Fruit fly (Drosophila melanogaster): ENCODE measurements around the gene CG13063.

CG13063 gene

DNA sequence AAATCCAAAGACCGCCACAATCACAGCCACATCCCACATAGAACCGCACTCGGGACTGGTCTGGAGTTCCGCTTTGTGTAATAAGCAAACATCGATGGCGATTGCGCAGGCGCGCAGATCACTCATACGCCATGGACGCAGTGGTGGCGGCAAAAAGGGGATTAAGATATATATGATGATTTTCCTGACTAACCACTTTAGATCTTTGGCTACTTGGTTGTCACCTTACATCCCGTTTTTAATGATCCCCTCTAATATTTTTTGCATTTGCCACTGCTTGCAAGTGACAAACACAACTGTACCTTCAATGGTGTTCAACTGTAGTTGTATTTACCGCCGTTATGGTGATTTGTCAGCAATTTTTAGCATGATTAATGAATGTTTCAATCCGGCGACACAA, 3.6 kb downstream of the CG13063 start:
- TF ChIP-seq CG8478 (optimal IDR thresholded peaks at IDR 0.05) = no peak
- no peak for TF ChIP-seq CTCF (optimal IDR thresholded peaks at IDR 0.05)

DNA sequence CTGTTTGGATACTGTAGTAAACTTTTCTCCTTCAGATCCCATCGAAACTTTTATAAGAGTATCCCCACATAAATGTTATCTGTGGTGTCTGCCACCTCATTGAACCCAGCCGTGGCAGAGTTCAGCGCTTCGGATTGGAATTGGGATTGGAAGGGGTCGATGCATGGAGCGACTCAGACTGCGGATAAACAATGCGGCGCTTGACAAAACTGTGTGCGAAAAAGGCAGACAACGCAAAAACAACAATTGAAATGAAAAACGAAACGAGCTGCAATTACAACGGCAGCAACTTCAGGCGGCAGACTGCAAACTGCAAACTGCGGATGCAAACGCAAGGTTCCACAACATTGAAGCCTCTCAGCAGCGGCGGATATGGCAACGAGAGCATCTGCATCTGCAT, 7.6 kb downstream of the CG13063 start, which contains the start of gene CG13062:
TSS of gene CG13062 (plus strand) at position 301 of the 400 bp plus-strand sequence.
- TF ChIP-seq CTCF (optimal IDR thresholded peaks at IDR 0.05) (no peak), CG8478 (optimal IDR thresholded peaks at IDR 0.05) (no peak)

DNA sequence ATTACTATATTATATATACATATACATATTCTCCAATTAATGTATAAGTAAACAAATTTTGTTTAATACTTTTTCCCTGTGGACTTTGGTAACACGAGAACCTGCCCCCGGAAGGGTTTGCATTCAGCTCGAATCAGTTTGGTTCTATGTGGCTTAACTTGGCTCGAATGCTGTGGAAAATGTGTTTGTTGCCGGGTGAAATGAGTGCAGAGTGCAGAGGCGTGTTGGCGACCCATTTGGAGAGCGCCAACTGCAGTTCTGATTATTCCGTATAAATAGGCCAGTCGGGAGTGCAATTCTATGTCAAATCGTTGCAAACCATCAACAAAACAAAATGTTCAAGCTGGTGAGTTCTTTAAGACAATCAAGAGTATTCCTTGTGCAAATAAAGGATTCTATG, 11.3 kb downstream of the CG13063 start, which contains the start of gene Nplp3:
TSS of gene Nplp3 (plus strand) at position 301 of the 400 bp plus-strand sequence.
- TF ChIP-seq CTCF (optimal IDR thresholded peaks at IDR 0.05) (no peak), CG8478 (optimal IDR thresholded peaks at IDR 0.05) (no peak)

DNA sequence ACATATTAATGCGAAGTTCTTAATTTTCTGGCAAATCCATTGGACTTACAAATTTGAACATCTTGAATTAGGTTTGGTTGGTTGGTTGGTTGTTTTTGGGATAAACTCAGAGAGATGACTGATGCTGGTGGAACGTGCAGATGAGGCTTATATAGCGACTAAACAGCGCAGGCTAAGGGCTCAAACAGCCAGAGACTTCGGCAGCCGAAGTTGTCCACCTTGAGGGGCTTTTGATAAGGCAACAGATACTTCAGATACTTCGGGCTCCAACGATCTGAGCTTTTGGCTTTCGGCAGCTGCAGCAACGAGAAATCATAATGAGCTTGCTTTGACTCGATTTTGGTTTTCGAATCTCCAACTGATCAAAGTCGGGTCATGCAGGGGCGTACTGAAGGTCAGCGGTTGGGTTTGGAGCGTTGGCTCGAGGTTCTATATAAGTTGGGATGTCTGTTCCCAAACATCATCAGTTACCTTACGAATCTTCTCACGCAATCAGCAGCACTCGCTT, 13.1 kb downstream of the CG13063 start, which contains the start of the genes CG13041 and CG13060:
TSS of gene CG13041 (minus strand) at position 128 of the 508 bp plus-strand sequence.
TSS of gene CG13060 (plus strand) at position 458 of the 508 bp plus-strand sequence.
- TF ChIP-seq CTCF (optimal IDR thresholded peaks at IDR 0.05) = no peak

DNA sequence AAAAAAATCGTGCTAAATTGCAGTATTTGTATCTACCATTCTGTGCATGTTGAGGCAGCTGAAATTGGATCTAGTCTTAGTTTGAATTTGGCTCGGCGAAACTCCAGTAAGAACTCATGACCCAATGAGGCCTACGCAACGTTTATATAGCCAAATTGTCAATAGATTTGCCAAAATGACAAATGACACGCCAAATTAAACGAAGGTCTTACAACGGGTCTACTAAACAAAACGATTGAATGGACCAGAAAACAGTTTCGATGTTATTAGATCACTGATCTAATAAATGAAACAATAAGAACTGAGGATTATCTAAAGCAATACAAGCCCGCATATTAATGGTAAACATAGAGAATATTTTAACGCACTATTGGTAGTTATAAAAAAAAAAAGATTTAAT, 14.8 kb downstream of the CG13063 start, which contains the start of gene CG42718:
TSS of gene CG42718 (minus strand) at position 101 of the 400 bp plus-strand sequence.
- TF ChIP-seq CTCF (optimal IDR thresholded peaks at IDR 0.05) = no peak
- TF ChIP-seq CG8478 (optimal IDR thresholded peaks at IDR 0.05) = no peak

DNA sequence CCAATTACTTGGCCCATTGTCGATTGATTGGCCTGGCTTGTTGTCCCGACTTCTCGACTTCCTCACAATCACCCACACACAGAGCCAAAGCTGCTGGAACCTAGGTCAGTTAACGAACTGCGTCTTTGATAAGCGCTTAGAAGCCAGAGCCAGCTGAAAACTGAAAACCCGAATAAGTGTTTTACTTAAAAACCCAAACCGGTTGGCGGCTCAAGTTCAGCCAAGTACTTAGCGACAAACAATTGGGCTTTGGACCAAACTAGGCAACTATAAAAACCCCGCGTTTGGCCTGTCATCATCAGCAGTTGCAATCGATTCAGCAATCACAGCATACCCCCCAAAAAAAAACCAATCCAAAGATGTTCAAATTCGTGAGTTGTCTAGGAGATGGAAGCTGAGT, 17.0 kb downstream of the CG13063 start, which contains the start of gene CG13059:
TSS of gene CG13059 (plus strand) at position 301 of the 400 bp plus-strand sequence.
- TF ChIP-seq CTCF (optimal IDR thresholded peaks at IDR 0.05) = no peak
- no peak for TF ChIP-seq CG8478 (optimal IDR thresholded peaks at IDR 0.05)

DNA sequence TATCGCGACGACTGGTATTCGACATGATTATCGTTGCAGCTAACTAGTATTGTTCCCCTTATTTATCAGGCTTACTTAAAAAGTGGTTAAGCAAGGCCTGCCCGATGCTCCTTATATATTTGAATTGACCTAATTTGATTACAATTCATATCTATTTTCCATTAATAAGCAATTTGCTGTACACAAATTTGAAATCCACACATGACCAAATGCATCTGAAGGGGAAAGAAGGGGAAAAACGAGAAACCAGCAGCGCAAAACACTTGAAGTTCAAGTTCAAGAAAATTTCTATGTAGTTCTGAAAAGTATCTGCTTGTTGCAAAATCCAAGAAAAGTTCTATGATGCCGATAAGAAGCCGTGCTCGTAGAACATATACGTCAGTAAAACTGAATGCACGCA, 20.3 kb downstream of the CG13063 start, which contains the start of the genes CG13040 and CG13039:
TSS of gene CG13040 (minus strand) at position 101 of the 400 bp plus-strand sequence.
TSS of gene CG13039 (minus strand) at position 106 of the 400 bp plus-strand sequence.
- no peak for TF ChIP-seq CG8478 (optimal IDR thresholded peaks at IDR 0.05)
- no peak for TF ChIP-seq CTCF (optimal IDR thresholded peaks at IDR 0.05)

DNA sequence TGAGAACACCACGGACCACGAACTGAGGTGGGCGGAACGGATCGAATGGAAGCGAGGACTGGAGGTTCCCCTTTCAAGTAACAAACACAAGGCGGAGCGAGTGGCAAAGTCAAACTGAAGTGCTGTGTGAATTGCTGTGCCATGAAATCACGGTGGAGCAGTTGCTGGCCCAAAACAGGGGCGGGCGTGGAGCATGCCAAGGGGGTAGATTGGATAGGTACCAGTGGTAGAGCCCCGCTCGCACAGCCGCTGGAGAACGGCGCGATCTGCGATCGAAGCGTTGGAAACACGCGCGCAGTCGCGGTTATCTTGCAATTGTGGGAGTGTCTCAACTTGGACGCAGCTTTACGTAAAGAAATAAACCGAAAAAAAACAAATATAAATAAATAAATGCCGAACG, 21.4 kb downstream of the CG13063 start, which contains the start of gene CG13038:
TSS of gene CG13038 (minus strand) at position 118 of the 400 bp plus-strand sequence.
- TF ChIP-seq CTCF (optimal IDR thresholded peaks at IDR 0.05) (no peak), CG8478 (optimal IDR thresholded peaks at IDR 0.05) (no peak)

DNA sequence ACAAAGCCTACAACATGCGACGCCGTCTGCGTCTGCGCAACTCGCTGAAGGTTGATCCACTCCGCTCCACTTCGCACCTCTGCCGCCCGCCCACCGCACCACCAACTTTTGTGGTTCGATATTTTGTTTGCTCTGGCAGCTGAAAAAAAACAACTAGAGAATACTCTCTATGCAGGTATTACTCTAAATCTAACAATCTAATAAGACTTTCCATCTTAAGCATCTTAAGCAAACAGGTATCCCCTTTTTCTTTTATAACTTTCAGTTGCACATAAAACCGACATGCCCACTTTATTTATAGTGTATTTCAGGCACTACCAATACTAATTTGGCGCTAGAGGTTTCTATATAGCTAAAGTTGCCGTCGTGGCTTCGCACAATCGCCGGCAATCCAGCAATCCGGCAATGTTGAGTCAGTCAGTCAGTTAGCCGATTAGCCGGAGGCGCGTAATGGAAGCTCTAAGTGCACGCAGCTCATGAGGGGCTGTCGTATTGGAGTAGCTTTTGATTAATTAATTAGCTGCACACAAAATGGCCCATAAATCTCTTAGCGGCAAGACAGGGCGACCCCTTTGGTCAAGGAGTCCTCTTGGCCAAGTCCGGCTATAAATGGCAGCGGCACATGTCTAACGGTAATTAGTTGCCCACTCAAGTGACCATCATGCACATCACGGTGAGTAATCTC, 21.9 kb downstream of the CG13063 start, which contains the start of gene CG13058:
TSS of gene CG13058 (plus strand) at position 635 of the 685 bp plus-strand sequence.
- TF ChIP-seq CTCF (optimal IDR thresholded peaks at IDR 0.05) (no peak), CG8478 (optimal IDR thresholded peaks at IDR 0.05) (no peak)

DNA sequence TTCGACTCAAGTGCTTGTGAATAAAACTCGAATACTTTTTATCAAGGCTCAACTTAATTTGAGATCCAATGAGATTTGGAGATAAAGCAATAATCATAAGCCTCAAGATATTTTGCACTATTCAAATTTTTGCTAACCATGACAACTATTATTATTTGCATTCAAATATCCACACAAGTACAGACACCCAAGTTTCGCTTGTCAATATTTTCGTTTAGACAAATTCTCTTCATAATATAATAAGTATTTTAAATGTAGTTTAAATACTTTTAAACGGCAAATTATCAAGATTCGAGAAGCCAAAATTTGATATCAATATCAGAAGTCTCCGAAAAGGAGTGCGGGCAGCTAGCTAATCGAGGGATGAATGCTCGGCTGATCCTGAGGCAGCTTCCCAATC, 23.1 kb downstream of the CG13063 start, which contains the start of gene CG33061:
TSS of gene CG33061 (plus strand) at position 301 of the 400 bp plus-strand sequence.
- TF ChIP-seq CG8478 (optimal IDR thresholded peaks at IDR 0.05) = no peak
- no peak for TF ChIP-seq CTCF (optimal IDR thresholded peaks at IDR 0.05)

DNA sequence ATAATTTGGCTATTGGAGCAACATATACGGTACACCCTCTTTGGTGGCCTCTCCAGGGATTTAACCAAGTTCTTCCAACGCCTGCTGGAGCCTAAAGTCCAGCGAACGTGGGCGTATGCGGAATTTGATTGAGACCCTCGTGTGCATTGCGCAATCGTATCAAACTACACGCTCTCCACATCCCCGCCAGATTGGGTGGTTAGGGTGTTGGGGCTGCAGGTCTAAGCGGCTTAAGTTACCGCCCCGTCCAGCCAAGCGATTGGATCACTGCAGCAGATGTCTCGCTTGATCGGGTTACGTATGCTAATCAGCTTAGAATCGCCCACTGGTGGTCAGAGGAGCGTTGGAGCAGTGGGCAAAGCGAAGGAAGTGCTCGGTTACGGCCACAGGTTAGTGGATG, 24.3 kb downstream of the CG13063 start, which contains the start of gene CG33060:
TSS of gene CG33060 (plus strand) at position 301 of the 400 bp plus-strand sequence.
- TF ChIP-seq CG8478 (optimal IDR thresholded peaks at IDR 0.05) = no peak
- no peak for TF ChIP-seq CTCF (optimal IDR thresholded peaks at IDR 0.05)

DNA sequence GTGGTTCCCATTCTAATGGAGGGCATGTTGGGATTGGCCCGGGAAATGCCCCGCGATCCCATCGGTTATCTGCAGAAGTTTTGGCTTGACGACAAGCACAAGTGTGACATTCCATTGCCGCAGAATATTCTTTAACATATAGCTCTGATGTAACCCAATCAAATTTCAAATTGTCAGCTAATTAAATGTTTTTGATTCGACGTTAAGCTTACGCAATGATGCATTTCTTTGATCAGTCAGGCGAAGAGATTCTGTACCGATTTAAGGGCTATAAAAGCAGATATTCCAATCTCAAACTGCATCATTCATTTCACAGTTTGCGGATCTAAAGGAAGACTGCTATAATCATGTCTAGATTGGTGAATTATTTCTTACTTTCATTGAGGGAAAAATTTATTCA, 25.2 kb downstream of the CG13063 start, which contains the start of gene retinin:
TSS of gene retinin (plus strand) at position 301 of the 400 bp plus-strand sequence.
- no peak for TF ChIP-seq CG8478 (optimal IDR thresholded peaks at IDR 0.05)
- TF ChIP-seq CTCF (optimal IDR thresholded peaks at IDR 0.05) = no peak

DNA sequence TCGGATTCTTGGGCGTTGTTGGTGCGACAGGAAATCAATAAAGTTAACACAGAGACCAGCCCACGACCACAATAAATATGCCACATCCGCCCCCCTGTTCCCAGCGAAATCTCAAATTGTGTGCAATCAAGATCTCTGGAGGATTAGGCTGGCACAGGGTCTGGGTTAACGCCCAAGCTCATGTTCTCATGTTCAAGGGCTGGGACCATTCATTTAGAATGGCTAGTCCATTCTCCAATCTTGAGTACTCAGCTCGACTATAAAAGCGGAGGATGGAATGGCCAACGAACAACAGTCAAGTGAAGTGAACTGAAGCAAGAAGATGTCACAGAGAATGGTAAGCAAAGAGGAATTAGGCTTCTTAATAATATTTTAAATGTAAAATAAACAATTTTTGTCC, 26.6 kb downstream of the CG13063 start, which contains the start of gene CG13056:
TSS of gene CG13056 (plus strand) at position 301 of the 400 bp plus-strand sequence.
- no peak for TF ChIP-seq CTCF (optimal IDR thresholded peaks at IDR 0.05)
- no peak for TF ChIP-seq CG8478 (optimal IDR thresholded peaks at IDR 0.05)

DNA sequence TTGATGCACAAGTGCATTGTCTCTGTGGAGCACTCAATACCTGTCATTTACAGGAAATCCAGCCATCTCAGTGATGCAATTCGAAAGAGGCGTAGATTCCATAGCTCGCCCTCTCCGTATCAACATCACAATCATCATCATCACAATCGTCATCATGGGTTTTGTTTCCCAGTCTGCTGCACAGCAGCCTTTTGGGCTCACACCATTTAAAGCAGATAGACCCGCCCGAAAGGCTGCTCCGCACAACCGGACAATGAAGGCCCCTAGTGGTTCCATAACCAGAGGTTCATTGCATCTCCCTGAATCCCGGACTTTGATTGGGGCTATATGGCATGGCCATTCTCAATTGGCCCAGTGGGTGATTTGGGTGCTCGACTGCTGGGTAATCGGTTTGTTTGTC, 28.5 kb downstream of the CG13063 start:
- no peak for TF ChIP-seq CG8478 (optimal IDR thresholded peaks at IDR 0.05)
- no peak for TF ChIP-seq CTCF (optimal IDR thresholded peaks at IDR 0.05)

DNA sequence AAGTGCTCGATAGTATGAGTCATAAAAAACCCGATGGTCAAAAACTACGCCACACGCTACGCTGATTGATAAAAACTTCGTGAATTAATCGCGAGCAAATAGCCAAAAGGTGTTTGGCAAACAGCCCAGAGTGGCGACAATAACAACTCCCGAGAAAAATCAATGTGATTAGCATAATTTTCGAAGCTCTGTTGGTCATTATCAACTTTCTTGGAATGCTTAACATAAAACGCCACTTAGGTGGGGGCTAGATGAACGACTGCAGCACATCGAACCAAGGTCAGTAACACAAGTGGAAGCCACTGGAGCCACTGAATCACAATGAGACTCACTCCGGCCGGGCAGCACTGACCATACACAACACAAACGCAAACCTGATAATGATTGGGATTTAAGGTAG, 31.3 kb downstream of the CG13063 start:
- no peak for TF ChIP-seq CG8478 (optimal IDR thresholded peaks at IDR 0.05)
- TF ChIP-seq CTCF (optimal IDR thresholded peaks at IDR 0.05) = no peak

Data from S2 (cell line).